Worm (Caenorhabditis elegans): Measurements from ENCODE around the gene Y102A5C.27.
"Not testable (repeated sequence)": the region's sequence is repeated elsewhere in the genome, so short reads cannot be mapped to it uniquely, and the experiment has no call there.

The Y102A5C.27 gene

ce11 chrV:16949609-16950008 is 38.9 kb downstream of the Y102A5C.27 start, which contains the start of gene fbxa-111:
TSS of gene fbxa-111 (minus strand) at chrV:16949709.
- TF ChIP-seq nhr-12, C16A3.4, jun-1 (tag; optimal IDR thresholded peaks at IDR 0.05): not testable (repeated sequence)

ce11 chrV:16948011-16948410 is 40.5 kb downstream of the Y102A5C.27 start, which contains the start of gene fbxa-112:
TSS of gene fbxa-112 (minus strand) at chrV:16948111.
- TF ChIP-seq C16A3.4, unc-30, rnt-1 (tag; optimal IDR thresholded peaks at IDR 0.05): not testable (repeated sequence)

ce11 chrV:16938731-16939130 is 49.8 kb downstream of the Y102A5C.27 start, which contains the start of gene fbxa-148:
TSS of gene fbxa-148 (plus strand) at chrV:16939031.
- not testable (repeated sequence) for TF ChIP-seq jun-1 (tag; optimal IDR thresholded peaks at IDR 0.05); nhr-28 (tag; optimal IDR thresholded peaks at IDR 0.05); sup-37 (GFP tag; optimal IDR thresholded peaks at IDR 0.05)

Data from whole organism, L1 larva.